Worm (Caenorhabditis elegans): Measurements from ENCODE around the gene R148.4.
A peak's percentile ranks its signal among the peaks of the same experiment; 100 is the strongest.

The R148.4 gene

ce11 chrIII:3198307-3198706, 26.9 kb downstream of the R148.4 start, which contains the start of gene R148.7:
R148.7 (minus strand) TSS chrIII:3198407.
- TF ChIP-seq mls-2 (tag; optimal IDR thresholded peaks at IDR 0.05) (no peak), unc-62 (GFP tag; optimal IDR thresholded peaks at IDR 0.05) (no peak), nhr-2 (tag; optimal IDR thresholded peaks at IDR 0.05) (no peak), bed-3 (GFP tag; optimal IDR thresholded peaks at IDR 0.05) (no peak), nhr-237 (tag; optimal IDR thresholded peaks at IDR 0.05) (no peak), ceh-39 (tag; optimal IDR thresholded peaks at IDR 0.05) (no peak), lin-13 (tag; optimal IDR thresholded peaks at IDR 0.05) (no peak), hlh-1 (tag; optimal IDR thresholded peaks at IDR 0.05) (no peak), nhr-12 (tag; optimal IDR thresholded peaks at IDR 0.05) (no peak), lsy-2 (tag; optimal IDR thresholded peaks at IDR 0.05) (no peak), zip-8 (tag; optimal IDR thresholded peaks at IDR 0.05) (no peak), ceh-43 (GFP tag; optimal IDR thresholded peaks at IDR 0.05) (no peak), tbx-8 (GFP tag; optimal IDR thresholded peaks at IDR 0.05) (no peak), flh-1 (GFP tag; optimal IDR thresholded peaks at IDR 0.05) (no peak), ceh-83 (GFP tag; optimal IDR thresholded peaks at IDR 0.05) (no peak), mab-5 (tag; optimal IDR thresholded peaks at IDR 0.05) (no peak)

- TF ChIP-seq ces-1 (GFP tag; optimal IDR thresholded peaks at IDR 0.05) (no peak), ceh-83 (GFP tag; optimal IDR thresholded peaks at IDR 0.05) (no peak), nhr-12 (tag; optimal IDR thresholded peaks at IDR 0.05) (no peak), zip-8 (tag; optimal IDR thresholded peaks at IDR 0.05) (no peak), snpc-4 (tag; optimal IDR thresholded peaks at IDR 0.05) (no peak), elt-3 (tag; optimal IDR thresholded peaks at IDR 0.05) (no peak), bed-3 (GFP tag; optimal IDR thresholded peaks at IDR 0.05) (no peak), ceh-39 (tag; optimal IDR thresholded peaks at IDR 0.05) (no peak), sem-2 (GFP tag; optimal IDR thresholded peaks at IDR 0.05) (no peak), sptf-1 (tag; optimal IDR thresholded peaks at IDR 0.05) (no peak), ztf-11 (tag; optimal IDR thresholded peaks at IDR 0.05) (no peak), blmp-1 (tag; optimal IDR thresholded peaks at IDR 0.05) (no peak), lsy-2 (tag; optimal IDR thresholded peaks at IDR 0.05) (no peak), cnd-1 (tag; optimal IDR thresholded peaks at IDR 0.05) (no peak), nhr-76 (tag; optimal IDR thresholded peaks at IDR 0.05) (no peak), lin-32 (GFP tag; optimal IDR thresholded peaks at IDR 0.05) (no peak), unc-62 (GFP tag; optimal IDR thresholded peaks at IDR 0.05) (no peak), nhr-2 (tag; optimal IDR thresholded peaks at IDR 0.05) (no peak), mab-5 (tag; optimal IDR thresholded peaks at IDR 0.05) (no peak), unc-39 (tag; optimal IDR thresholded peaks at IDR 0.05) (no peak)
These were observed 28.0 kb downstream of the R148.4 start, which contains the start of gene heh-1 for ce11 chrIII:3199416-3199815. heh-1 (minus strand) TSS chrIII:3199516.

ce11 chrIII:3200563-3200962, 29.2 kb downstream of the R148.4 start:
- TF ChIP-seq mep-1 (tag; optimal IDR thresholded peaks at IDR 0.05) (no peak), zip-8 (tag; optimal IDR thresholded peaks at IDR 0.05) (no peak), unc-62 (GFP tag; optimal IDR thresholded peaks at IDR 0.05) (peak; percentile 90), ceh-83 (GFP tag; optimal IDR thresholded peaks at IDR 0.05) (no peak), sem-2 (GFP tag; optimal IDR thresholded peaks at IDR 0.05) (no peak), nhr-28 (tag; optimal IDR thresholded peaks at IDR 0.05) (no peak), nhr-76 (tag; optimal IDR thresholded peaks at IDR 0.05) (no peak), elt-1 (tag; optimal IDR thresholded peaks at IDR 0.05; ENCODE audit: borderline replicate concordance, insufficient read depth) (no peak), tbx-8 (GFP tag; optimal IDR thresholded peaks at IDR 0.05) (no peak), mls-2 (tag; optimal IDR thresholded peaks at IDR 0.05) (no peak), mab-5 (tag; optimal IDR thresholded peaks at IDR 0.05) (peak; percentile 66), drap-1 (GFP tag; optimal IDR thresholded peaks at IDR 0.05) (no peak), lsy-2 (tag; optimal IDR thresholded peaks at IDR 0.05) (no peak), blmp-1 (tag; optimal IDR thresholded peaks at IDR 0.05) (no peak), elt-3 (tag; optimal IDR thresholded peaks at IDR 0.05) (no peak), hlh-1 (tag; optimal IDR thresholded peaks at IDR 0.05) (peak; percentile 99), sptf-1 (tag; optimal IDR thresholded peaks at IDR 0.05) (no peak), ztf-11 (tag; optimal IDR thresholded peaks at IDR 0.05) (no peak), nhr-2 (tag; optimal IDR thresholded peaks at IDR 0.05) (no peak), bed-3 (GFP tag; optimal IDR thresholded peaks at IDR 0.05) (no peak), ceh-43 (GFP tag; optimal IDR thresholded peaks at IDR 0.05) (no peak), nhr-237 (tag; optimal IDR thresholded peaks at IDR 0.05) (no peak), unc-120 (tag; optimal IDR thresholded peaks at IDR 0.05; ENCODE audit: poor library complexity, severe bottlenecking) (peak; percentile 87), ham-2 (GFP tag; optimal IDR thresholded peaks at IDR 0.05) (no peak), pha-4 (tag; optimal IDR thresholded peaks at IDR 0.05) (no peak), ceh-39 (tag; optimal IDR thresholded peaks at IDR 0.05) (no peak), lin-13 (tag; optimal IDR thresholded peaks at IDR 0.05) (no peak), ces-1 (GFP tag; optimal IDR thresholded peaks at IDR 0.05) (no peak)

Data from whole organism, mixed stage, embryonic.